Worm (Caenorhabditis elegans) whole organism, L1 larva: ENCODE measurements around the gene aat-6.

Experiments
- ama-1 ChIP-seq: fragments of 150-350 bp; optimal IDR thresholded peaks from 2 replicates; lab custom pipeline; 2014
- ceh-88 ChIP-seq: fragments of 200-800 bp; sonication (Bioruptor generic); IDR thresholded peaks from 2 replicates; pipeline ENCODE4 v1.3.6; 2022; ENCODE audit warnings: missing genetic modification characterization, missing compliant biosample characterization
- nhr-11 ChIP-seq: fragments of 150-350 bp; optimal IDR thresholded peaks from 2 replicates; lab custom pipeline; 2014; ENCODE audit warnings: missing biosample characterization, missing genetic modification characterization
- nhr-237 ChIP-seq: fragments of 150-350 bp; optimal IDR thresholded peaks from 2 replicates; lab custom pipeline; 2014; ENCODE audit warnings: missing biosample characterization, missing genetic modification characterization
- nhr-77 ChIP-seq: fragments of 150-350 bp; optimal IDR thresholded peaks from 2 replicates; lab custom pipeline; 2014; ENCODE audit warnings: missing biosample characterization, missing genetic modification characterization
- snpc-4 ChIP-seq: fragments of 150-350 bp; optimal IDR thresholded peaks from 2 replicates; lab custom pipeline; 2014; ENCODE audit warnings: missing biosample characterization, missing genetic modification characterization
- sptf-1 ChIP-seq: fragments of 150-350 bp; optimal IDR thresholded peaks from 2 replicates; lab custom pipeline; 2014; ENCODE audit warnings: missing biosample characterization, missing genetic modification characterization
- zip-4 ChIP-seq: fragments of 200-800 bp; sonication (Bioruptor generic); optimal IDR thresholded peaks from 2 replicates; lab custom pipeline; 2018; ENCODE audit warnings: mild to moderate bottlenecking, missing genetic modification characterization, moderate library complexity, missing compliant biosample characterization

- TF ChIP-seq nhr-11 (tag; lab: Kevin White, UChicago): no peak
- no peak for TF ChIP-seq ama-1 (lab: Kevin White, UChicago)
- TF ChIP-seq sptf-1 (tag; lab: Kevin White, UChicago): no peak
- no peak for TF ChIP-seq ceh-88
- TF ChIP-seq zip-4 (GFP tag; lab: Kevin White, UChicago): no peak
- TF ChIP-seq nhr-77: no peak
- TF ChIP-seq snpc-4 (tag; lab: Kevin White, UChicago): no peak
- TF ChIP-seq nhr-237 (tag; lab: Kevin White, UChicago): no peak
Observed at ce11 chrV:11500980-11501379, 30.5 kb upstream of the aat-6 start.
